Worm (Caenorhabditis elegans) whole organism, L4/young adult: ENCODE data around the gene F56D6.20.
"Not testable (repeated sequence)": the region's sequence is repeated elsewhere in the genome, so short reads cannot be mapped to it uniquely, and the experiment has no call there.

Experiments used
- W03F9.2 ChIP-seq: fragments of 150-350 bp; optimal IDR thresholded peaks from 2 replicates; lab custom pipeline; 2014; ENCODE audit warnings: missing biosample characterization, missing genetic modification characterization
- dao-5 ChIP-seq: sonication (generic microtip); optimal IDR thresholded peaks from 2 replicates; lab custom pipeline; 2016; ENCODE audit warnings: missing genotype, missing genetic modification characterization, moderate library complexity, missing compliant biosample characterization
- him-1 ChIP-seq: sonication (generic microtip); optimal IDR thresholded peaks from 2 replicates; lab custom pipeline; 2016; ENCODE audit warnings: missing genotype, missing genetic modification reagents, missing genetic modification characterization, missing compliant biosample characterization

The F56D6.20 gene

ce11 chrIV:3917405-3917804, 4.7 kb downstream of the F56D6.20 start, which contains the start of gene F56D6.14:
Gene F56D6.14, plus strand, starts transcription at chrIV:3917705.
- TF ChIP-seq him-1 (tag; lab: Kevin White, UChicago) (no peak), dao-5 (no peak), W03F9.2 (tag; lab: Kevin White, UChicago) (no peak)

DNA sequence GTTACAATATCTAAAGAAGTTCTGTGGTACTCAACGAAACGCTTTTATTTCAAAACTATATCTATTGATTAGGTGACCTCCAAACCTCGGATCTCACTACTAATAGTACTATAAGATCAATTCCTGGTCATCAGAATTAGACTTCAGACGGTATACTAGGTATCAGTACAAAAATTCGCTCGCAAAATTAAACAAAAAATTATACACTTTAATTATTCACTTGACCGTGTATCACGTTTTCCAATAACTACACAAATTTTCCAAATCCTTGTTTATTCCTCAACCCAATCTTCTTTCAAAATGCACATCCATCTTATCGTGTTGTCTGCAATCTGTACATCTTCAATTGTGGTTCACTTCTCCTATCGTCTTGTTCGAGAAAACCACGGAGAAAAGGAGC, 5.5 kb downstream of the F56D6.20 start, which contains the start of gene F56D6.23:
Gene F56D6.23, plus strand, starts transcription at position 301 of the 400 bp plus-strand sequence.
- TF ChIP-seq dao-5 (no peak), him-1 (tag; lab: Kevin White, UChicago) (no peak), W03F9.2 (tag; lab: Kevin White, UChicago) (no peak)

ce11 chrIV:3919506-3919905, 6.8 kb downstream of the F56D6.20 start, which contains the start of gene srz-19:
Gene srz-19, plus strand, starts transcription at chrIV:3919806.
- TF ChIP-seq W03F9.2 (tag; lab: Kevin White, UChicago) (no peak), dao-5 (no peak), him-1 (tag; lab: Kevin White, UChicago) (no peak)

DNA sequence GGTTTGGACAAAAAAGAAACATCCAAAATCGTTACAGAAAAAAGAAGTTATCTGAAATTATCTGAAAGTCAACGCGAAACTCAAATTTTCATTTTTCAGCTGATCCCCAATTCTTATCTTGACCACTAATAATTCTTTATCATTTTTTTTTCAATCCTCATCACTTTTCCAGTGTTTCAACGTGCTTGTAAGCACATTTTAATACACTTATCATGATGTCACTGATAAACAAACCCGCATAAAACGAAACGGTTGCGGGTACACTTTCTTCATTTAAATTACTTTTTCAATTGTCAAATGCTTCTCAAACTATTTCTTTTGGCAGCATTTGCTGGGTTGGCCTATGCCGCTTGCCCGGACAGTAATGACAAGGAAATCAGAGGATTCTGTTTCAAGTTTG, 9.2 kb downstream of the F56D6.20 start, which contains the start of gene clec-67:
Gene clec-67, plus strand, starts transcription at position 268 of the 400 bp plus-strand sequence.
- no peak for TF ChIP-seq dao-5
- TF ChIP-seq him-1 (tag; lab: Kevin White, UChicago): no peak
- TF ChIP-seq W03F9.2 (tag; lab: Kevin White, UChicago): no peak

DNA sequence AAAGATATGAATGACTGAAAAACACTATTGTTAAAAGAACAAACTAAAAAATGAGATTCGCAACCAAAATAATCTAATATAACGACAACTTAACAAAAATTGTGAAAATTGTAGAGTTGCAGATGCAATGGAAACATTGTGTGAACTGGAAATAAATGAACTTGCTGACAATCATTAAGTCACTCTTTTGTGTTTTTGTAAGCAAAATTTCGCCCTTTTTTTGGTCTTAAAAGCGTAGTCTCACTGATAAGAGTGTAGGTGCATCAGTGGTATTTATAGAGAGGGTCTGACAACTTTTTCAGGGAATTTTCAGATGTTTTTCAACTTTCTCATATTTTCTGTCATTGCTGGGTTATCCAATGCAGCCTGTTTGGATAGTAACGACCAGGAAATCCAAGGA, 13.4 kb downstream of the F56D6.20 start, which contains the start of gene clec-68:
Gene clec-68, plus strand, starts transcription at position 301 of the 400 bp plus-strand sequence.
- TF ChIP-seq him-1 (tag; lab: Kevin White, UChicago) (no peak), W03F9.2 (tag; lab: Kevin White, UChicago) (no peak), dao-5 (no peak)

ce11 chrIV:3932408-3932807, 19.7 kb downstream of the F56D6.20 start, which contains the start of gene clec-70:
Gene clec-70, plus strand, starts transcription at chrIV:3932708.
- TF ChIP-seq him-1 (tag; lab: Kevin White, UChicago); dao-5; W03F9.2 (tag; lab: Kevin White, UChicago): not testable (repeated sequence)

DNA sequence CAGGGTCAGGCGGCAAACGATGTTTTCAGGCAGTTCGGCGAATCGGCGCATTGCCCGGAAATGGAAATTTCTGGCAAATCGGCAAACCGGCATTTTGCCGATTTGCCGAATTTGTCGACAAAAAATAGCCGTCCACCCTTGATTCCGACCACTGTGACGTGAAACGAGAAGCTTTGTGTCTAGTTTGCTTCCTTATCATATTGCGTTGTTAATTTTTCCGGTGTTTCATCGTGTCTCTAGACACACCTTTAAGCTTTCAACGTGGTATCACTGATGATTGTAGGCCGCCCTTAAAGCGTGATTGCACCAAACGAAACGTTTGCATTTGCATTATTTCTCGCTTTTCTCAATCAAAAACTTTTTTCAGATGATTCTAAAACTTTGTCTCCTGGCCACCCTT, 24.4 kb downstream of the F56D6.20 start, which contains the start of gene clec-71:
Gene clec-71, plus strand, starts transcription at position 362 of the 400 bp plus-strand sequence.
- TF ChIP-seq W03F9.2 (tag; lab: Kevin White, UChicago) (no peak), him-1 (tag; lab: Kevin White, UChicago) (no peak), dao-5 (no peak)

ce11 chrIV:3941658-3942328, 29.1 kb downstream of the F56D6.20 start, which contains the start of gene clec-174:
Gene clec-174, minus strand, starts transcription at chrIV:3941708.
- no peak for TF ChIP-seq dao-5
- no peak for TF ChIP-seq him-1 (tag; lab: Kevin White, UChicago)
- TF ChIP-seq W03F9.2 (tag; lab: Kevin White, UChicago): no peak

ce11 chrIV:3943003-3943402, 30.3 kb downstream of the F56D6.20 start, which contains the start of gene Y46C8AL.11:
Gene Y46C8AL.11, plus strand, starts transcription at chrIV:3943303.
- TF ChIP-seq him-1 (tag; lab: Kevin White, UChicago): no peak

DNA sequence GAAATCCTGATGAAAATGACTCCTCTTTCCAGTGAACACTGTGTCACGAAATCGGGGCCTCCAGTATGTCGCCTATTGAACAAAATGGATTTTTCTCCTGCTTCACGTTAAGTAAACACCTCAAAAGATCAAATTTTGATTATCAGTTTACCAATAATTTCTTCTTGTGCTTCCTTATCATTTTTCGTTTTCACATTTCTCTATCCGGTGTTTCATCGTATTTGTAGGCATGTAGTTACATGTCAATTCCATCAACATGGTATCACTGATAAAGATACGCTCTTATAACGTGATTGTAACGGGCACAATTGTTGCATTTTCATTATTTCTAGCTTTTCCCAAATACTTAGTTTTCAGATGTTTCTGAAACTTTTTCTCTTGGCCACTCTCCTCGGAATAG, 31.8 kb downstream of the F56D6.20 start, which contains the start of gene clec-72:
Gene clec-72, plus strand, starts transcription at position 358 of the 400 bp plus-strand sequence.
- TF ChIP-seq W03F9.2 (tag; lab: Kevin White, UChicago): no peak
- no peak for TF ChIP-seq dao-5

DNA sequence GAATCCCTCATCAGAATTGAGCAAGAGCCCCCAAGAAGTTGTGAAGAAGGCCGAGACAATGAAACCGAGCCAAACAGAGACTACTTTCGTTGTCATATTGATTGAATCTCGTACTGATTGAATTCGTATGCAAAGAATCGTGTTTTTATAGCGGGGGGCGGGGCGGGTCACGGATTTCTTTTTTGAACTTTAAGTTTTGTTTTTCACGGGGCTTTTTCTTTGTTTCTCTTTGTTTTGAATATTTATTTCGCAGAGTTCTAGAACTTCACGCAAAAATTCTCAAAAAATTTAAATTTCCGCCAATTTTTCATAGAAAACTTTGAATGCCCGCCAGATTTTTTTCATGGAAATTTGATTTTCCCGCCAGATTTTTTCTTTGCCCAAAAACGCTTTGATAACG, 43.4 kb downstream of the F56D6.20 start, which contains the start of gene clec-73:
Gene clec-73, minus strand, starts transcription at position 101 of the 400 bp plus-strand sequence.
- no peak for TF ChIP-seq W03F9.2 (tag; lab: Kevin White, UChicago)

DNA sequence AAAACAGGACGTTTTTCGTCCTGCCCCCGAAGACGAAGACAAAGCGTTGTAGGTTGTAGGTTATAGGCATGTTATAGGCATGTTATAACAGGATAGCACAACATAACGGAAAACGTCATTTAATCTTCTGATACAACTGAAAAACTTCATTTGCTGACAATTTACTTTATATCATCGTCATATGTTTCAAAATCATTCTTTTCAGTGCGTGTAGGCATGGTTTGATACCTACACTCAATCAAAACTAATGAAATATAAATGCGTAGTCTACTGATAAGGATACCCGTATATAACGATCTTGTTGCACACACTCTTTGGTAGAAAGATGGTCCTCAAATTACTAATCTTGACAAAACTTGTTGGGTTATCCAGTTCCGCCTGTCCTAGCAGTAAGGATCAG, 44.0 kb downstream of the F56D6.20 start, which contains the start of gene clec-74:
Gene clec-74, plus strand, starts transcription at position 301 of the 400 bp plus-strand sequence.
- TF ChIP-seq W03F9.2 (tag; lab: Kevin White, UChicago): no peak
- TF ChIP-seq dao-5: no peak
- no peak for TF ChIP-seq him-1 (tag; lab: Kevin White, UChicago)

- TF ChIP-seq dao-5 (no peak), him-1 (tag; lab: Kevin White, UChicago) (no peak), W03F9.2 (tag; lab: Kevin White, UChicago) (no peak)
Observed at ce11 chrIV:3960396-3960795, 47.7 kb downstream of the F56D6.20 start, which contains the start of gene clec-75. Gene clec-75, plus strand, starts transcription at chrIV:3960734.

DNA sequence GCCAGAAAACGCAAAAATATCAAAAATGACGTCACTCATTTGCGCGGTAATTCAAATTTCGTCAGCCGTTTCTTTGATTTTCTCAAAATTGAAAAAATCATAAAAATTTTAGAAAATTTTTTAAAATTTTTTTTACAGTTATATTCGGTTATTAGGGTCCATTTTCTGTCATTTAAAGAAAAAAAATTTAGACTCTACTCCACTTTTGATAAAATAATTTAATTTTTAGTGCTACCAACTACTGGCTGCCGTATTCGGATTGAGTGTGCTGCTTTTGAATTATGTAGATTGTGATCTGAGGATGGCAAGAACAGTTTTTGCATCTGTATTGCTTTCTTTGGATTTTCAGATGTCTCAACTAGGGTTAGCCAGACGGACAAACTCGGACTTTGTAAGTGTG, 49.9 kb downstream of the F56D6.20 start, which contains the start of gene Y46C8AM.1:
Gene Y46C8AM.1, plus strand, starts transcription at position 301 of the 400 bp plus-strand sequence.
- TF ChIP-seq dao-5 (no peak), W03F9.2 (tag; lab: Kevin White, UChicago) (no peak), him-1 (tag; lab: Kevin White, UChicago) (no peak)
